Fruit fly (Drosophila melanogaster) whole organism, embryonic: ENCODE measurements around the gene CG7953.

ENCODE experiments used
- Adf1 ChIP-seq: fragments of 200-800 bp; sonication (Bioruptor generic); IDR thresholded peaks from 2 replicates; pipeline ENCODE4 v1.3.6; 2022; ENCODE audit warnings: missing biosample characterization, missing genetic modification characterization
- B-H2 ChIP-seq: fragments of 200-800 bp; sonication (Bioruptor generic); optimal IDR thresholded peaks from 2 replicates; lab custom pipeline; 2018; ENCODE audit warnings: missing biosample characterization, mild to moderate bottlenecking, missing genetic modification characterization
- CG10209 ChIP-seq: fragments of 200-800 bp; sonication (Bioruptor generic); optimal IDR thresholded peaks from 3 replicates; lab custom pipeline; 2017; ENCODE audit warnings: missing biosample characterization, mild to moderate bottlenecking, missing genetic modification characterization, missing genetic modification reagents
- CG10462 ChIP-seq: fragments of 200-800 bp; sonication (Bioruptor generic); optimal IDR thresholded peaks from 2 replicates; lab custom pipeline; 2016; ENCODE audit warnings: missing biosample characterization, missing genetic modification characterization
- CG11398 ChIP-seq: fragments of 200-800 bp; sonication (Bioruptor generic); optimal IDR thresholded peaks from 2 replicates; lab custom pipeline; 2016; ENCODE audit warnings: missing biosample characterization, missing genetic modification characterization
- CG1233 ChIP-seq: fragments of 200-800 bp; sonication (Bioruptor generic); optimal IDR thresholded peaks from 4 replicates; lab custom pipeline; 2018; ENCODE audit warnings: missing biosample characterization, mild to moderate bottlenecking, missing genetic modification characterization
- CG14710 ChIP-seq: fragments of 200-800 bp; sonication (Bioruptor generic); optimal IDR thresholded peaks from 3 replicates; lab custom pipeline; 2019; ENCODE audit warnings: missing biosample characterization, mild to moderate bottlenecking, missing genetic modification characterization, moderate library complexity
- CG14965 ChIP-seq: fragments of 200-800 bp; sonication (Bioruptor generic); optimal IDR thresholded peaks from 2 replicates; lab custom pipeline; 2016; ENCODE audit warnings: missing biosample characterization, missing genetic modification characterization, borderline replicate concordance
- CG15696 ChIP-seq: fragments of 200-800 bp; sonication (Bioruptor generic); optimal IDR thresholded peaks from 2 replicates; lab custom pipeline; 2019; ENCODE audit warnings: missing biosample characterization, mild to moderate bottlenecking, missing genetic modification characterization, moderate library complexity
- CG1603 ChIP-seq: fragments of 200-800 bp; sonication (Bioruptor generic); optimal IDR thresholded peaks from 2 replicates; lab custom pipeline; 2019; ENCODE audit warnings: missing biosample characterization, mild to moderate bottlenecking, missing genetic modification characterization, moderate library complexity
- CG16779 ChIP-seq: fragments of 200-800 bp; sonication (Bioruptor generic); IDR thresholded peaks from 2 replicates; pipeline ENCODE4 v1.3.6; 2022; ENCODE audit warnings: missing biosample characterization, missing genetic modification characterization
- CG17186 ChIP-seq: fragments of 200-800 bp; sonication (Bioruptor generic); optimal IDR thresholded peaks from 3 replicates; lab custom pipeline; 2017; ENCODE audit warnings: missing biosample characterization, missing genetic modification reagents, missing genetic modification characterization
- CG17328 ChIP-seq: fragments of 200-800 bp; sonication (Bioruptor generic); IDR thresholded peaks from 2 replicates; pipeline ENCODE4 v1.3.6; 2022; ENCODE audit warnings: missing biosample characterization, missing genetic modification characterization
- CG2116 ChIP-seq: fragments of 200-800 bp; sonication (Bioruptor generic); optimal IDR thresholded peaks from 3 replicates; lab custom pipeline; 2018; ENCODE audit warnings: missing biosample characterization, mild to moderate bottlenecking, missing genetic modification characterization
- CG2199 ChIP-seq: fragments of 200-800 bp; sonication (Bioruptor generic); IDR thresholded peaks from 3 replicates; pipeline ENCODE4 v1.3.6; 2022; ENCODE audit warnings: missing biosample characterization, missing genetic modification characterization
- CG32532 ChIP-seq: fragments of 200-800 bp; sonication (Bioruptor generic); IDR thresholded peaks from 2 replicates; pipeline ENCODE4 v1.3.6; 2022; ENCODE audit warnings: missing biosample characterization, missing genetic modification characterization
- CG33557 ChIP-seq: fragments of 200-800 bp; sonication (Bioruptor generic); optimal IDR thresholded peaks from 2 replicates; lab custom pipeline; 2019; ENCODE audit warnings: missing biosample characterization, mild to moderate bottlenecking, missing genetic modification characterization, moderate library complexity
- CG3838 ChIP-seq: fragments of 200-800 bp; sonication (Bioruptor generic); optimal IDR thresholded peaks from 3 replicates; lab custom pipeline; 2016; ENCODE audit warnings: missing biosample characterization, missing genetic modification characterization
- CG4707 ChIP-seq: fragments of 200-800 bp; sonication (Bioruptor generic); optimal IDR thresholded peaks from 2 replicates; lab custom pipeline; 2018; ENCODE audit warnings: missing biosample characterization, mild to moderate bottlenecking, missing genetic modification characterization, moderate library complexity
- CG6272 ChIP-seq: fragments of 200-800 bp; sonication (Bioruptor generic); IDR thresholded peaks from 2 replicates; pipeline ENCODE4 v1.3.6; 2022; ENCODE audit warnings: missing biosample characterization, missing genetic modification characterization
- CG6765 ChIP-seq: fragments of 200-800 bp; sonication (Bioruptor generic); optimal IDR thresholded peaks from 3 replicates; lab custom pipeline; 2017; ENCODE audit warnings: missing biosample characterization, mild to moderate bottlenecking, missing genetic modification characterization
- CG6813 ChIP-seq: fragments of 200-800 bp; sonication (Bioruptor generic); optimal IDR thresholded peaks from 2 replicates; lab custom pipeline; 2017; ENCODE audit warnings: missing biosample characterization, missing genetic modification characterization, mild to moderate bottlenecking, moderate library complexity, missing genetic modification reagents
- CG7271 ChIP-seq: fragments of 200-800 bp; sonication (Bioruptor generic); optimal IDR thresholded peaks from 2 replicates; lab custom pipeline; 2018; ENCODE audit warnings: missing biosample characterization, mild to moderate bottlenecking, missing genetic modification characterization, moderate library complexity
- CG8359 ChIP-seq: fragments of 200-800 bp; sonication (Bioruptor generic); optimal IDR thresholded peaks from 2 replicates; lab custom pipeline; 2017; ENCODE audit warnings: missing biosample characterization, mild to moderate bottlenecking, missing genetic modification characterization, borderline replicate concordance
- CG9727 ChIP-seq: fragments of 200-800 bp; sonication (Bioruptor generic); optimal IDR thresholded peaks from 3 replicates; lab custom pipeline; 2017; ENCODE audit warnings: missing biosample characterization, mild to moderate bottlenecking, missing genetic modification characterization
- Camta ChIP-seq: fragments of 200-800 bp; sonication (Bioruptor generic); optimal IDR thresholded peaks from 2 replicates; lab custom pipeline; 2016; ENCODE audit warnings: missing biosample characterization, missing genetic modification characterization
- Ets97D ChIP-seq: fragments of 200-800 bp; sonication (Bioruptor generic); optimal IDR thresholded peaks from 3 replicates; lab custom pipeline; 2016; ENCODE audit warnings: missing biosample characterization, missing genetic modification characterization
- Hr51 ChIP-seq, 2 experiments: fragments of 200-800 bp; sonication (Bioruptor generic); optimal IDR thresholded peaks; 2 replicates in 1 of 2; 3 replicates in 1 of 2; lab custom pipeline; 2016 to 2018; ENCODE audit warnings: missing biosample characterization in 2 of 2, missing genetic modification characterization in 2 of 2, mild to moderate bottlenecking in 1 of 2, moderate library complexity in 1 of 2
- Jarid2 ChIP-seq: fragments of 200-800 bp; sonication (Bioruptor generic); optimal IDR thresholded peaks from 3 replicates; lab custom pipeline; 2017; ENCODE audit warnings: mild to moderate bottlenecking, missing biosample characterization, missing genetic modification reagents, missing genetic modification characterization
- Mes4 ChIP-seq: fragments of 200-800 bp; sonication (Bioruptor generic); optimal IDR thresholded peaks from 2 replicates; lab custom pipeline; 2016; ENCODE audit warnings: missing biosample characterization, missing genetic modification characterization
- Myb ChIP-seq: fragments of 200-800 bp; sonication (Bioruptor generic); optimal IDR thresholded peaks from 2 replicates; lab custom pipeline; 2016; ENCODE audit warnings: missing biosample characterization, missing genetic modification characterization
- NK7.1 ChIP-seq: fragments of 200-800 bp; sonication (Bioruptor generic); optimal IDR thresholded peaks from 3 replicates; lab custom pipeline; 2016; ENCODE audit warnings: missing biosample characterization, missing genetic modification characterization
- Nf-YA ChIP-seq: fragments of 200-800 bp; sonication (Bioruptor generic); IDR thresholded peaks from 2 replicates; pipeline ENCODE4 v1.3.6; 2022; ENCODE audit warnings: missing biosample characterization, missing genetic modification characterization
- Oli ChIP-seq: fragments of 200-800 bp; sonication (Bioruptor generic); optimal IDR thresholded peaks from 2 replicates; lab custom pipeline; 2018; ENCODE audit warnings: missing biosample characterization, mild to moderate bottlenecking, missing genetic modification characterization, moderate library complexity
- Opbp ChIP-seq: fragments of 200-800 bp; sonication (Bioruptor generic); IDR thresholded peaks from 3 replicates; pipeline ENCODE4 v1.3.6; 2022; ENCODE audit warnings: missing biosample characterization, missing genetic modification characterization; ENCODE audit not compliant: partially characterized antibody
- Ssrp ChIP-seq: fragments of 200-800 bp; sonication (Bioruptor generic); optimal IDR thresholded peaks from 2 replicates; lab custom pipeline; 2018; ENCODE audit warnings: missing biosample characterization, mild to moderate bottlenecking, missing genetic modification characterization, moderate library complexity
- TFAM ChIP-seq: fragments of 200-800 bp; sonication (Bioruptor generic); optimal IDR thresholded peaks from 2 replicates; lab custom pipeline; 2017; ENCODE audit warnings: missing biosample characterization, missing genetic modification characterization, inconsistent platforms
- cas ChIP-seq: fragments of 200-800 bp; sonication (Bioruptor generic); IDR thresholded peaks from 2 replicates; pipeline ENCODE4 v1.3.6; 2022; ENCODE audit warnings: missing biosample characterization, missing genetic modification characterization
- da ChIP-seq: fragments of 200-800 bp; sonication (Bioruptor generic); optimal IDR thresholded peaks from 2 replicates; lab custom pipeline; 2016; ENCODE audit warnings: missing biosample characterization, missing genetic modification characterization
- dmrt11E ChIP-seq: fragments of 200-800 bp; sonication (Bioruptor generic); optimal IDR thresholded peaks from 3 replicates; lab custom pipeline; 2018; ENCODE audit warnings: missing biosample characterization, mild to moderate bottlenecking, missing genetic modification characterization, moderate library complexity
- fu2 ChIP-seq: fragments of 200-800 bp; sonication (Bioruptor generic); optimal IDR thresholded peaks from 2 replicates; lab custom pipeline; 2016; ENCODE audit warnings: missing biosample characterization, missing genetic modification characterization
- lmd ChIP-seq: fragments of 200-800 bp; sonication (Bioruptor generic); IDR thresholded peaks from 2 replicates; pipeline ENCODE4 v1.3.6; 2022; ENCODE audit warnings: missing biosample characterization, missing genetic modification characterization
- pb ChIP-seq: fragments of 200-800 bp; sonication (Bioruptor generic); optimal IDR thresholded peaks from 3 replicates; lab custom pipeline; 2016; ENCODE audit warnings: missing biosample characterization, missing genetic modification characterization
- run ChIP-seq: fragments of 200-800 bp; sonication (Bioruptor generic); optimal IDR thresholded peaks from 3 replicates; lab custom pipeline; 2018; ENCODE audit warnings: missing biosample characterization, mild to moderate bottlenecking, missing genetic modification characterization
- tx ChIP-seq: fragments of 200-800 bp; sonication (Bioruptor generic); optimal IDR thresholded peaks from 2 replicates; lab custom pipeline; 2016; ENCODE audit warnings: missing biosample characterization, missing genetic modification characterization
- vfl ChIP-seq: fragments of 200-800 bp; sonication (Bioruptor generic); optimal IDR thresholded peaks from 2 replicates; lab custom pipeline; 2016; ENCODE audit warnings: missing biosample characterization, missing genetic modification characterization
- z ChIP-seq: fragments of 200-800 bp; sonication (Bioruptor generic); IDR thresholded peaks from 3 replicates; pipeline ENCODE4 v1.3.6; 2022; ENCODE audit warnings: missing biosample characterization, missing genetic modification characterization

The CG7953 gene

DNA sequence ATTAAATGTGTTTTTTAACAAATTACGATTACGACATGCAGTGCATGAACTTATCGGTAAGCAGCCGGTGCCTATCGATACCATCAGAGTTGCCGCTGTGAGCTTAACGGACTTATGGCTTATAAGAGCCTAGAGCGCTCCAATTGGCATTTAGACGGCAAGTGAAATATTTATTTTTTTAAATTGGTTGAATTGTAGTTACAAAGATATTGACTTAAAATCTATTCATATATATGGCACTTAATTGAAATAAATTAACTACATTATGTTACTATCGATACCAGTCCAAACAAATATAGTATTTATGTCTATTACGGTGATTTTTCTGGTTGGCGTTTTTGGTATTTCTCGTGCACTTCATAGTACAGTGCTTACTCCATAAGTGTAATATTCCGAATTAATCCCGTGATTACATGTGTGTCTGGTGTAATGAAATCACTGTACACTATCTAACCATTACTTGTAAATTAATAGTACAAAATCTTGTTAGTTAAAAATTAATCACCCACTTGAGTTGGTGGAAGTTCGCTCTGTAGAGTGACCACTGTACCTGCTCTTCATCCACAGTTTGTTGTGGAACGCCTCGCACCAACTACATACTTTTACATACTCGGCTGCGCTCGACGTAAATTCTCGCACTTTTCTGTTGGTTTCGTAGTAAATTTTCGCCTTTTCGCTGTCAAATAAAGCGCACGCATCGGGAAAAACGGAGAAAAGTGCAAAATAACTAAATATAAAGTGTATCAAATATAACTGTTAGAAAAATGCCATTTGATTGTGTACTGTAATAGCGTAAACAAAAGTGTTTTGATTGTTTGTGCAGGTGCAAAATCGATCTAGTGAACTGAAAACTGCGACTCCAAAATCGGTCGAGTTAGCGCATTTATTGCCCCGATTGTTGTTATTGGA, 12.5 kb upstream of the CG7953 start, which contains the start of the genes mRpS23 and CenG1A (continued):
- TF ChIP-seq Camta (GFP tag; lab: Kevin White, UChicago) (peak; percentile 99), Myb (peak; percentile 96), run (tag; lab: Kevin White, UChicago) (peak; percentile 100), CG17186 (GFP tag; lab: Kevin White, UChicago) (peak; percentile 98), CG10209 (GFP tag; lab: Kevin White, UChicago) (peak; percentile 100), CG4707 (GFP tag; lab: Kevin White, UChicago) (peak; percentile 99), z (GFP tag; lab: Robert Waterston, UW) (peak; percentile 88), da (GFP tag; lab: Kevin White, UChicago) (peak; percentile 99), CG1233 (GFP tag; lab: Kevin White, UChicago) (peak; percentile 100), lmd (GFP tag; lab: Robert Waterston, UW) (peak; percentile 100), CG11398 (GFP tag; lab: Kevin White, UChicago) (peak; percentile 99), CG3838 (GFP tag; lab: Kevin White, UChicago) (peak; percentile 99), Hr51 (GFP tag; optimal IDR thresholded peaks at IDR 0.05; lab: Kevin White, UChicago) (peak; percentile 100), Jarid2 (GFP tag; lab: Kevin White, UChicago) (peak; percentile 97), CG17328 (GFP tag; lab: Robert Waterston, UW) (peak; percentile 100), CG32532 (peak; percentile 100), Mes4 (peak; percentile 100), CG14710 (tag; lab: Kevin White, UChicago) (peak; percentile 98), CG10462 (peak; percentile 99), CG16779 (GFP tag; lab: Robert Waterston, UW) (peak; percentile 100), dmrt11E (tag; lab: Kevin White, UChicago) (peak; percentile 99), fu2 (GFP tag; lab: Kevin White, UChicago) (peak; percentile 100), Adf1 (GFP tag; lab: Robert Waterston, UW) (peak; percentile 95), pb (GFP tag; lab: Kevin White, UChicago) (peak; percentile 99), tx (GFP tag; lab: Kevin White, UChicago) (peak; percentile 99), CG14965 (peak; percentile 93), CG2199 (GFP tag; lab: Robert Waterston, UW) (peak; percentile 100), Ets97D (GFP tag; lab: Kevin White, UChicago) (peak; percentile 97), B-H2 (GFP tag; lab: Kevin White, UChicago) (peak; percentile 99), CG8359 (GFP tag; lab: Kevin White, UChicago) (peak; percentile 97), CG6765 (GFP tag; lab: Kevin White, UChicago) (peak; percentile 100), NK7.1 (GFP tag; lab: Kevin White, UChicago) (peak; percentile 99), CG9727 (GFP tag; lab: Kevin White, UChicago) (peak; percentile 99), CG6813 (GFP tag; lab: Kevin White, UChicago) (peak; percentile 100), vfl (GFP tag; lab: Kevin White, UChicago) (peak; percentile 100), CG33557 (GFP tag; lab: Kevin White, UChicago) (peak; percentile 99), Ssrp (tag; lab: Kevin White, UChicago) (peak; percentile 100), cas (peak; percentile 100), CG15696 (peak; percentile 99), Oli (tag; lab: Kevin White, UChicago) (peak; percentile 100), CG6272 (peak; percentile 100), Nf-YA (GFP tag; lab: Robert Waterston, UW) (peak; percentile 100), CG2116 (GFP tag; lab: Kevin White, UChicago) (peak; percentile 95), CG7271 (tag; lab: Kevin White, UChicago) (peak; percentile 99), CG1603 (peak; percentile 99), TFAM (GFP tag; lab: Kevin White, UChicago) (peak; percentile 97), Opbp (GFP tag; lab: Robert Waterston, UW) (peak; percentile 63)
